Fruit fly (Drosophila melanogaster) whole organism, embryonic: ENCODE results near the gene CG9426.

Experiments used
- Antp ChIP-seq: fragments of 200-800 bp; sonication (Bioruptor generic); optimal IDR thresholded peaks from 3 replicates; lab custom pipeline; 2016; ENCODE audit warnings: missing biosample characterization, missing genetic modification characterization
- Atf3 ChIP-seq: fragments of 200-800 bp; sonication (Bioruptor generic); optimal IDR thresholded peaks from 3 replicates; lab custom pipeline; 2016; ENCODE audit warnings: missing biosample characterization, missing genetic modification characterization
- BEAF-32 ChIP-seq: fragments of 200-800 bp; sonication (Bioruptor generic); optimal IDR thresholded peaks from 3 replicates; lab custom pipeline; 2017; ENCODE audit warnings: missing biosample characterization, missing genetic modification characterization, mild to moderate bottlenecking, moderate library complexity, missing genetic modification reagents
- CG10543 ChIP-seq: fragments of 200-800 bp; sonication (Bioruptor generic); optimal IDR thresholded peaks from 3 replicates; lab custom pipeline; 2017; ENCODE audit warnings: missing biosample characterization, mild to moderate bottlenecking, missing genetic modification characterization, moderate library complexity
- CG12155 ChIP-seq: fragments of 200-800 bp; sonication (Bioruptor generic); optimal IDR thresholded peaks from 3 replicates; lab custom pipeline; 2016; ENCODE audit warnings: missing biosample characterization, missing genetic modification characterization
- CG13123 ChIP-seq: fragments of 200-800 bp; sonication (Bioruptor generic); optimal IDR thresholded peaks from 2 replicates; lab custom pipeline; 2016; ENCODE audit warnings: missing biosample characterization, missing genetic modification characterization
- CG13287 ChIP-seq: fragments of 200-800 bp; sonication (Bioruptor generic); IDR thresholded peaks from 2 replicates; pipeline ENCODE4 v1.3.6; 2022; ENCODE audit warnings: missing biosample characterization, missing genetic modification characterization; ENCODE audit not compliant: partially characterized antibody
- CG13424 ChIP-seq: fragments of 200-800 bp; sonication (Bioruptor generic); optimal IDR thresholded peaks from 2 replicates; lab custom pipeline; 2019; ENCODE audit warnings: missing biosample characterization, mild to moderate bottlenecking, missing genetic modification characterization, moderate library complexity
- CG13894 ChIP-seq: fragments of 200-800 bp; sonication (Bioruptor generic); optimal IDR thresholded peaks from 3 replicates; lab custom pipeline; 2018; ENCODE audit warnings: missing biosample characterization, mild to moderate bottlenecking, missing genetic modification characterization, moderate library complexity
- CG14441 ChIP-seq: fragments of 200-800 bp; sonication (Bioruptor generic); IDR thresholded peaks from 2 replicates; pipeline ENCODE4 v1.3.6; 2022; ENCODE audit warnings: missing biosample characterization, missing genetic modification characterization
- CG15011 ChIP-seq: fragments of 200-800 bp; sonication (Bioruptor generic); optimal IDR thresholded peaks from 3 replicates; lab custom pipeline; 2018; ENCODE audit warnings: missing biosample characterization, mild to moderate bottlenecking, missing genetic modification characterization
- CG16813 ChIP-seq: fragments of 200-800 bp; sonication (Bioruptor generic); IDR thresholded peaks from 3 replicates; pipeline ENCODE4 v1.3.6; 2022; ENCODE audit warnings: missing biosample characterization, missing genetic modification characterization; ENCODE audit not compliant: partially characterized antibody
- CG2199 ChIP-seq: fragments of 200-800 bp; sonication (Bioruptor generic); IDR thresholded peaks from 3 replicates; pipeline ENCODE4 v1.3.6; 2022; ENCODE audit warnings: missing biosample characterization, missing genetic modification characterization
- CG31365 ChIP-seq: fragments of 200-800 bp; sonication (Bioruptor generic); optimal IDR thresholded peaks from 2 replicates; lab custom pipeline; 2018; ENCODE audit warnings: missing biosample characterization, mild to moderate bottlenecking, missing genetic modification characterization
- CG32532 ChIP-seq: fragments of 200-800 bp; sonication (Bioruptor generic); IDR thresholded peaks from 2 replicates; pipeline ENCODE4 v1.3.6; 2022; ENCODE audit warnings: missing biosample characterization, missing genetic modification characterization
- CG34224 ChIP-seq: fragments of 200-800 bp; sonication (Bioruptor generic); IDR thresholded peaks from 3 replicates; pipeline ENCODE4 v1.3.6; 2022; ENCODE audit warnings: missing biosample characterization, missing genetic modification characterization; ENCODE audit not compliant: partially characterized antibody
- CG3726 ChIP-seq: fragments of 200-800 bp; sonication (Bioruptor generic); IDR thresholded peaks from 3 replicates; pipeline ENCODE4, ENCODE4 v1.3.6; 2022; ENCODE audit warnings: missing biosample characterization, missing genetic modification characterization
- CG4282 ChIP-seq: fragments of 200-800 bp; sonication (Bioruptor generic); optimal IDR thresholded peaks from 2 replicates; lab custom pipeline; 2016; ENCODE audit warnings: missing biosample characterization, missing genetic modification characterization
- CG4707 ChIP-seq: fragments of 200-800 bp; sonication (Bioruptor generic); optimal IDR thresholded peaks from 2 replicates; lab custom pipeline; 2018; ENCODE audit warnings: missing biosample characterization, mild to moderate bottlenecking, missing genetic modification characterization, moderate library complexity
- CG4854 ChIP-seq: fragments of 200-800 bp; sonication (Bioruptor generic); optimal IDR thresholded peaks from 2 replicates; lab custom pipeline; 2016; ENCODE audit warnings: missing biosample characterization, missing genetic modification characterization, inconsistent platforms
- CG7372 ChIP-seq: fragments of 200-800 bp; sonication (Bioruptor generic); IDR thresholded peaks from 2 replicates; pipeline ENCODE4 v1.3.6; 2022; ENCODE audit warnings: missing biosample characterization, missing genetic modification characterization
- CG7745 ChIP-seq: fragments of 200-800 bp; sonication (Bioruptor generic); optimal IDR thresholded peaks from 2 replicates; lab custom pipeline; 2018; ENCODE audit warnings: missing biosample characterization, mild to moderate bottlenecking, missing genetic modification characterization, moderate library complexity
- CG9932 ChIP-seq: fragments of 200-800 bp; sonication (Bioruptor generic); IDR thresholded peaks from 2 replicates; pipeline ENCODE4 v1.3.6; 2022; ENCODE audit warnings: missing biosample characterization, missing genetic modification characterization
- Camta ChIP-seq: fragments of 200-800 bp; sonication (Bioruptor generic); optimal IDR thresholded peaks from 2 replicates; lab custom pipeline; 2016; ENCODE audit warnings: missing biosample characterization, missing genetic modification characterization
- Dp ChIP-seq: fragments of 200-800 bp; sonication (Bioruptor generic); optimal IDR thresholded peaks from 2 replicates; lab custom pipeline; 2018; ENCODE audit warnings: missing biosample characterization, mild to moderate bottlenecking, missing genetic modification characterization, moderate library complexity
- Fer1 ChIP-seq: fragments of 200-800 bp; sonication (Bioruptor generic); optimal IDR thresholded peaks from 2 replicates; lab custom pipeline; 2017; ENCODE audit warnings: missing biosample characterization, mild to moderate bottlenecking, missing genetic modification characterization
- MBD-R2 ChIP-seq: fragments of 200-800 bp; sonication (Bioruptor generic); IDR thresholded peaks from 2 replicates; pipeline ENCODE4 v1.3.6; 2022; ENCODE audit warnings: missing biosample characterization, missing genetic modification characterization
- NfI ChIP-seq: fragments of 200-800 bp; sonication (Bioruptor generic); optimal IDR thresholded peaks from 3 replicates; lab custom pipeline; 2018; ENCODE audit warnings: missing biosample characterization, mild to moderate bottlenecking, missing genetic modification characterization, moderate library complexity
- PHDP ChIP-seq: fragments of 200-800 bp; sonication (Bioruptor generic); optimal IDR thresholded peaks from 3 replicates; lab custom pipeline; 2018; ENCODE audit warnings: missing biosample characterization, mild to moderate bottlenecking, missing genetic modification characterization, moderate library complexity
- Six4 ChIP-seq: fragments of 200-800 bp; sonication (Bioruptor generic); optimal IDR thresholded peaks from 2 replicates; lab custom pipeline; 2016; ENCODE audit warnings: missing biosample characterization, missing genetic modification characterization
- aop ChIP-seq: fragments of 200-800 bp; sonication (Bioruptor generic); IDR thresholded peaks from 2 replicates; pipeline ENCODE4 v1.3.6; 2022; ENCODE audit warnings: missing biosample characterization, missing genetic modification characterization
- ap ChIP-seq: fragments of 200-800 bp; sonication (Bioruptor generic); IDR thresholded peaks from 2 replicates; pipeline ENCODE4 v1.3.6; 2022; ENCODE audit warnings: missing biosample characterization, missing genetic modification characterization
- az2 ChIP-seq: fragments of 200-800 bp; sonication (Bioruptor generic); optimal IDR thresholded peaks from 3 replicates; lab custom pipeline; 2016; ENCODE audit warnings: missing biosample characterization, missing genetic modification characterization
- bbx ChIP-seq: fragments of 200-800 bp; sonication (Bioruptor generic); IDR thresholded peaks from 2 replicates; pipeline ENCODE4 v1.3.6; 2022; ENCODE audit warnings: missing biosample characterization, missing genetic modification characterization; ENCODE audit not compliant: partially characterized antibody
- dati ChIP-seq: fragments of 200-800 bp; sonication (Bioruptor generic); IDR thresholded peaks from 2 replicates; pipeline ENCODE4 v1.3.6; 2022; ENCODE audit warnings: missing biosample characterization, missing genetic modification characterization
- dimm ChIP-seq: fragments of 200-800 bp; sonication (Bioruptor generic); IDR thresholded peaks from 2 replicates; pipeline ENCODE4 v1.3.6; 2022; ENCODE audit warnings: missing biosample characterization, missing genetic modification characterization
- dmrt11E ChIP-seq: fragments of 200-800 bp; sonication (Bioruptor generic); optimal IDR thresholded peaks from 3 replicates; lab custom pipeline; 2018; ENCODE audit warnings: missing biosample characterization, mild to moderate bottlenecking, missing genetic modification characterization, moderate library complexity
- ewg ChIP-seq: fragments of 200-800 bp; sonication (Bioruptor generic); optimal IDR thresholded peaks from 3 replicates; lab custom pipeline; 2017; ENCODE audit warnings: mild to moderate bottlenecking, missing biosample characterization, missing genetic modification reagents, missing genetic modification characterization
- fd96Cb ChIP-seq: fragments of 200-800 bp; sonication (Bioruptor generic); optimal IDR thresholded peaks from 2 replicates; lab custom pipeline; 2018; ENCODE audit warnings: missing biosample characterization, mild to moderate bottlenecking, missing genetic modification characterization, moderate library complexity
- ftz-f1 ChIP-seq: fragments of 200-800 bp; sonication (Bioruptor generic); optimal IDR thresholded peaks from 2 replicates; lab custom pipeline; 2016; ENCODE audit warnings: missing biosample characterization, missing genetic modification characterization
- lbe ChIP-seq: fragments of 200-800 bp; sonication (Bioruptor generic); optimal IDR thresholded peaks from 2 replicates; lab custom pipeline; 2016; ENCODE audit warnings: missing biosample characterization, mild to moderate bottlenecking, missing genetic modification characterization
- lov ChIP-seq, 2 experiments: fragments of 200-800 bp in 1 of 2; fragments of >200 bp in 1 of 2; sonication (Bioruptor generic) in 1 of 2; IDR thresholded peaks in 1 of 2; optimal IDR thresholded peaks in 1 of 2; 2 replicates in 1 of 2; 3 replicates in 1 of 2; pipeline versions ENCODE4 v1.3.6 to Lab custom; 2017 to 2022; ENCODE audit warnings: missing biosample characterization in 1 of 2, missing genetic modification characterization in 1 of 2
- otp ChIP-seq: fragments of 200-800 bp; sonication (Bioruptor generic); IDR thresholded peaks from 3 replicates; pipeline ENCODE4, ENCODE4 v1.3.6; 2022; ENCODE audit warnings: missing biosample characterization, missing genetic modification characterization
- schlank ChIP-seq: fragments of 200-800 bp; sonication (Bioruptor generic); optimal IDR thresholded peaks from 2 replicates; lab custom pipeline; 2018; ENCODE audit warnings: missing biosample characterization, mild to moderate bottlenecking, missing genetic modification characterization
- sna ChIP-seq: fragments of 200-800 bp; sonication (Bioruptor generic); IDR thresholded peaks from 2 replicates; pipeline ENCODE4 v1.3.6; 2022; ENCODE audit warnings: missing biosample characterization, missing genetic modification characterization; ENCODE audit not compliant: partially characterized antibody
- tgo ChIP-seq: fragments of 200-800 bp; sonication (Bioruptor generic); IDR thresholded peaks from 3 replicates; pipeline ENCODE4 v1.3.6; 2022; ENCODE audit warnings: missing biosample characterization, missing genetic modification characterization
- tll ChIP-seq, 2 experiments: fragments of 200-800 bp in 1 of 2; fragments of >200 bp in 1 of 2; sonication (Bioruptor generic) in 1 of 2; optimal IDR thresholded peaks; 2 replicates each; lab custom pipeline; 2017 to 2019; ENCODE audit warnings: missing biosample characterization in 2 of 2, missing genetic modification characterization in 2 of 2, mild to moderate bottlenecking in 1 of 2, moderate library complexity in 1 of 2

The CG9426 gene

DNA sequence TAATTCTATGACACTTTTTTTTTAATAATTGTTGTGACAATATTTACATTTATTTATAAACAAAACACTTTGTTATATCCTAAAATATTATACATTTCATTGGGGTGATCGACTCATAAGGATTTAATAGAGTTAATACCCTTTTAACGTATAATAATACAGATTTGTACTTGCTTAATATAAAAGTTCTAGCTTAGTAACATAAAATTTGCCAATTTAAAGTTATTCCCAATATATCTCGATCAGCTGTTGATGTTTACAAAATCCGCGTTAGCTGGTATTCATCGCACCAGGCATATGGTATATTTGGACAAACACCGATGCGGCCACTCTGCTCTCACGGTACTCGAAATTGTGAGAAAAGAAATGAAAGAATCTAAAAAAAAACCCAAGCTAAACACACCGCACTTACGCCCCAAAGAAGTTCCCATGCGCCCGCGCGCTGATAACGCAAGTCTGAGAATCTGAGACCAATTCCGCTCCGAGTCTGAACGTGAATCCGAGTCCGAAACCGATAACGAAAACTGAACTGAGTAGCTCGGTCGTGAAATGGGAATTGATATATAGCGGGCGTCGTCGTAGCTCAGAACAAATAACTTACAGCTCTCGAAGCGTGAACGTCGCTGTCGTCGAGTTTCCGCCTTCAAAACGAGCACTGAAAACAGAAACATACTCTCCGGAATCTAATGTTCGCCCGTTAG is 16.1 kb downstream of the CG9426 start, which contains the start of gene Pect (continued):
- TF ChIP-seq ap (no peak), bbx (GFP tag; lab: Robert Waterston, UW) (peak; percentile 49), sna (0 out of 2 replicates have a peak, but pooled peaks have one; percentile 35), CG3726 (GFP tag; lab: Robert Waterston, UW) (no peak), dmrt11E (tag; lab: Kevin White, UChicago) (peak; percentile 37), CG14441 (GFP tag; lab: Robert Waterston, UW) (no peak), Fer1 (GFP tag; lab: Kevin White, UChicago) (peak; percentile 66), CG32532 (GFP tag; lab: Robert Waterston, UW) (peak; percentile 60; the same call in 1 of the 2 replicates), CG4854 (GFP tag; lab: Kevin White, UChicago) (no peak), CG16813 (peak; percentile 53), CG13287 (peak; percentile 63), MBD-R2 (GFP tag; lab: Robert Waterston, UW) (0 out of 2 replicates have a peak, but pooled peaks have one; percentile 12), CG7372 (no peak), CG7745 (tag; lab: Kevin White, UChicago) (no peak), dati (GFP tag; lab: Robert Waterston, UW) (no peak), ftz-f1 (GFP tag; lab: Kevin White, UChicago) (peak; percentile 4), Dp (GFP tag; lab: Kevin White, UChicago) (peak; percentile 10), CG12155 (peak; percentile 8), CG13424 (tag; lab: Kevin White, UChicago) (peak; percentile 59), tll (GFP tag; optimal IDR thresholded peaks at IDR 0.05; lab: Kevin White, UChicago) (peak in 1 of 2 experiments; percentile 14), CG9932 (peak; percentile 38), CG4707 (GFP tag; lab: Kevin White, UChicago) (peak; percentile 44), az2 (GFP tag; lab: Kevin White, UChicago) (no peak), CG15011 (no peak), BEAF-32 (peak; percentile 83), otp (GFP tag; lab: Robert Waterston, UW) (no peak), schlank (tag; lab: Kevin White, UChicago) (peak; percentile 16), CG13894 (tag; lab: Kevin White, UChicago) (peak; percentile 79), lov (optimal IDR thresholded peaks at IDR 0.05; lab: Kevin White, UChicago) (no peak), lov (GFP tag; IDR thresholded peaks at IDR 0.05; lab: Robert Waterston, UW) (peak; percentile 29; the same call in 1 of the 3 replicates), aop (GFP tag; lab: Robert Waterston, UW) (no peak), PHDP (tag; lab: Kevin White, UChicago) (no peak), dimm (GFP tag; lab: Robert Waterston, UW) (no peak), Antp (GFP tag; lab: Kevin White, UChicago) (peak; percentile 24), Atf3 (GFP tag; lab: Kevin White, UChicago) (no peak), ewg (GFP tag; lab: Kevin White, UChicago) (peak; percentile 98), Six4 (peak; percentile 4), CG2199 (GFP tag; lab: Robert Waterston, UW) (0 out of 3 replicates have a peak, but pooled peaks have one; percentile 54), tgo (peak; percentile 37; the same call in 2 of the 3 replicates), CG34224 (peak; percentile 32; the same call in 1 of the 3 replicates), Camta (GFP tag; lab: Kevin White, UChicago) (no peak), lbe (GFP tag; lab: Kevin White, UChicago) (no peak), CG31365 (tag; lab: Kevin White, UChicago) (no peak), CG4282 (GFP tag; lab: Kevin White, UChicago) (no peak), CG13123 (no peak), NfI (GFP tag; lab: Kevin White, UChicago) (no peak), fd96Cb (tag; lab: Kevin White, UChicago) (peak; percentile 12), CG10543 (GFP tag; lab: Kevin White, UChicago) (peak; percentile 92)
